Worm (Caenorhabditis elegans): ENCODE data around the gene mrpl-50.

- TF ChIP-seq madf-5 (GFP tag; IDR thresholded peaks at IDR 0.05): no peak
- TF ChIP-seq dve-1 (tag; optimal IDR thresholded peaks at IDR 0.05; ENCODE audit: insufficient read depth): no peak
- no peak for TF ChIP-seq skn-1 (tag; optimal IDR thresholded peaks at IDR 0.05)
- no peak for TF ChIP-seq madf-9 (GFP tag; conservative IDR thresholded peaks at IDR 0.05)
- TF ChIP-seq pha-4 (GFP tag; IDR thresholded peaks at IDR 0.05): no peak
- no peak for TF ChIP-seq pha-4 (tag; optimal IDR thresholded peaks at IDR 0.05)
- TF ChIP-seq saeg-2 (GFP tag; IDR thresholded peaks at IDR 0.05): no peak
- TF ChIP-seq ama-1 (optimal IDR thresholded peaks at IDR 0.05): no peak
- no peak for TF ChIP-seq ceh-62 (tag; optimal IDR thresholded peaks at IDR 0.05)
- no peak for TF ChIP-seq nhr-28 (tag; optimal IDR thresholded peaks at IDR 0.05)
- no peak for TF ChIP-seq ztf-11 (tag; optimal IDR thresholded peaks at IDR 0.05)
- no peak for TF ChIP-seq F10B5.3 (tag; optimal IDR thresholded peaks at IDR 0.05)
- no peak for TF ChIP-seq daf-19 (GFP tag; conservative IDR thresholded peaks at IDR 0.05)
- TF ChIP-seq lin-13 (GFP tag; optimal IDR thresholded peaks at IDR 0.05): no peak
- no peak for TF ChIP-seq lin-39 (tag; optimal IDR thresholded peaks at IDR 0.05)
Measured at ce11 chrII:8890530-8890929, 39.1 kb upstream of the mrpl-50 start.

All from whole organism, L4 larva.